Fruit fly (Drosophila melanogaster) whole organism, prepupa: ENCODE results near the gene Osi8.
A peak's percentile ranks its signal among the peaks of the same experiment; 100 is the strongest.

Experiments
- Eip78C ChIP-seq: fragments of 200-800 bp; sonication (Bioruptor generic); peaks from one replicate; lab custom pipeline; 2016; ENCODE audit warnings: missing biosample characterization, missing genetic modification characterization
- Gug ChIP-seq: fragments of 200-800 bp; sonication (Bioruptor generic); IDR thresholded peaks from 2 replicates; pipeline ENCODE4 v1.3.6; 2022; ENCODE audit warnings: missing biosample characterization, missing genetic modification characterization
- fd59A ChIP-seq: fragments of 200-800 bp; sonication (Bioruptor generic); optimal IDR thresholded peaks from 2 replicates; lab custom pipeline; 2017; ENCODE audit warnings: missing biosample characterization, mild to moderate bottlenecking, missing genetic modification characterization, missing genetic modification reagents

DNA sequence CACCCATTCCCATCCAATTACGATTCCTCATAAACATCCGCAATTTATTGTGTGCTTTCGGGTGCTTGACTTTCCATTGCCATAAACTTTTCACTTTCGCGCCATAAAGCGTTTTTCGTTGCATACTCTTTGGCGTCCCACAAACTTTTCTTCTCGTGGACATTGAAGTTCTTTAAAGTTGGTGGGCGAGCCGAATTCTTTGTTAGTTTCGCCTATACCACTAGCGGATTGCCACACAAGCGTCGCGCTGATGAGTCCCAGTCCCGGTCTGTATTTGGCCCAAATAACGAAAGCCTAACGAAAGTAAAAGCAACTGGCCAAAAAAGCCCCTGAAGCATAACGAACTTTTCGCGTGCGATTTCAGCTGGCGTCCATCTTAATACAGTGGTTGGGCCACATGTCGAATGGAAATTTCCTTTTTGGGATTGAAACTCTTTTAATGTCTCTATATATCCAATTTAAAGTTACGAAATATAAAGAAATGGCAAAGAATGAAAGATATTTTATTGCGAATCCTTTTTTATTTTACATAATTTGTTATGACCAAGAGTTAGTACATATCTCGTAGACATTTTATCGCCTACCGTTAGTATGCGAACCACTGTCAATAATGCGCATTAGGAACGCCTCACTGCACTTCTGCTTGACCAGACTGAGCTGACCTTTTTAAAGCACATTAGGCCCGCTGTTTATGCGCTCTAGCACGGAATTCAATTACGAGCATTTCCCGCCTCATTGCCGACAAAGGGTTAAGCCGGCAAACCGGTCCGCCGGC is 44.5 kb upstream of the Osi8 start:
- TF ChIP-seq Eip78C (GFP tag; lab: Kevin White, UChicago), result peak; percentile 78
- no peak for TF ChIP-seq Gug (GFP tag; lab: Robert Waterston, UW)
- no peak for TF ChIP-seq fd59A (GFP tag; lab: Kevin White, UChicago)
